Worm (Caenorhabditis elegans) whole organism, L1 larva: ENCODE results near the gene nra-4.

Experiments
- Y116A8C.19 ChIP-seq: sonication (generic microtip); optimal IDR thresholded peaks from 2 replicates; lab custom pipeline; 2016; ENCODE audit warnings: missing compliant biosample characterization, missing genetic modification characterization, borderline replicate concordance
- aly-2 ChIP-seq: fragments of 150-350 bp; optimal IDR thresholded peaks from 2 replicates; lab custom pipeline; 2014; ENCODE audit warnings: missing biosample characterization, missing genetic modification characterization
- blmp-1 ChIP-seq: fragments of 150-350 bp; optimal IDR thresholded peaks from 2 replicates; lab custom pipeline; 2014; ENCODE audit warnings: missing biosample characterization, missing genetic modification characterization
- ceh-63 ChIP-seq: fragments of 200-800 bp; sonication (Bioruptor generic); optimal IDR thresholded peaks from 2 replicates; lab custom pipeline; 2018; ENCODE audit warnings: mild to moderate bottlenecking, missing genetic modification characterization, missing compliant biosample characterization
- ceh-88 ChIP-seq: fragments of 200-800 bp; sonication (Bioruptor generic); IDR thresholded peaks from 2 replicates; pipeline ENCODE4 v1.3.6; 2022; ENCODE audit warnings: missing genetic modification characterization, missing compliant biosample characterization
- ceh-90 ChIP-seq: sonication (generic microtip); optimal IDR thresholded peaks from 2 replicates; lab custom pipeline; 2016; ENCODE audit warnings: missing genetic modification characterization, missing compliant biosample characterization
- ces-1 ChIP-seq: fragments of 150-350 bp; optimal IDR thresholded peaks from 2 replicates; lab custom pipeline; 2014; ENCODE audit warnings: missing biosample characterization, missing genetic modification reagents, missing genetic modification characterization
- efl-1 ChIP-seq, 4 experiments: fragments of 150-350 bp; optimal IDR thresholded peaks in 3 of 4; peaks in 1 of 4; 1 replicate in 1 of 4; 2 replicates in 3 of 4; lab custom pipeline; 2014; ENCODE audit warnings: missing biosample characterization in 2 of 4, missing genetic modification characterization in 2 of 4, missing genetic modification reagents in 2 of 4
- efl-3 ChIP-seq: fragments of 200-800 bp; sonication (Bioruptor generic); optimal IDR thresholded peaks from 2 replicates; lab custom pipeline; 2018; ENCODE audit warnings: mild to moderate bottlenecking, missing genetic modification characterization, missing compliant biosample characterization
- elt-3 ChIP-seq, 6 experiments: fragments of 150-350 bp in 1 of 6; sonication (generic microtip); optimal IDR thresholded peaks; 2 replicates each; lab custom pipeline; 2017 to 2018; ENCODE audit warnings: missing biosample characterization in 6 of 6, missing genetic modification characterization in 6 of 6, inconsistent platforms in 1 of 6
- hlh-17 ChIP-seq: fragments of 200-800 bp; sonication (Bioruptor generic); optimal IDR thresholded peaks from 2 replicates; lab custom pipeline; 2018; ENCODE audit warnings: missing genetic modification characterization, mild to moderate bottlenecking, missing compliant biosample characterization, moderate library complexity, borderline replicate concordance
- hlh-4 ChIP-seq: sonication (generic microtip); optimal IDR thresholded peaks from 2 replicates; lab custom pipeline; 2016; ENCODE audit warnings: mild to moderate bottlenecking, missing genetic modification characterization, missing compliant biosample characterization
- isw-1 ChIP-seq: fragments of 200-800 bp; sonication (Bioruptor generic); IDR thresholded peaks from 2 replicates; pipeline ENCODE4 v1.3.6; 2022; ENCODE audit warnings: missing genetic modification characterization, missing compliant biosample characterization
- jun-1 ChIP-seq: fragments of 150-350 bp; optimal IDR thresholded peaks from 2 replicates; lab custom pipeline; 2014; ENCODE audit warnings: missing biosample characterization, missing genetic modification reagents, missing genetic modification characterization
- lin-13 ChIP-seq: fragments of 150-350 bp; optimal IDR thresholded peaks from 2 replicates; lab custom pipeline; 2014; ENCODE audit warnings: missing biosample characterization, missing genetic modification reagents, missing genetic modification characterization
- lin-14 ChIP-seq: fragments of 200-800 bp; sonication (Bioruptor generic); optimal IDR thresholded peaks from 2 replicates; lab custom pipeline; 2018; ENCODE audit warnings: mild to moderate bottlenecking, missing genetic modification characterization, moderate library complexity, missing compliant biosample characterization
- lin-35 ChIP-seq, 2 experiments: fragments of 150-350 bp; optimal IDR thresholded peaks; 2 replicates each; lab custom pipeline; 2014; ENCODE audit warnings: missing biosample characterization in 2 of 2, missing genetic modification characterization in 2 of 2, missing genetic modification reagents in 2 of 2
- lin-39 ChIP-seq: fragments of 150-350 bp; optimal IDR thresholded peaks from 2 replicates; lab custom pipeline; 2014; ENCODE audit warnings: missing biosample characterization, missing genetic modification reagents, missing genetic modification characterization
- lir-3 ChIP-seq: sonication (generic microtip); optimal IDR thresholded peaks from 2 replicates; lab custom pipeline; 2016; ENCODE audit warnings: mild to moderate bottlenecking, missing genetic modification characterization, moderate library complexity, missing compliant biosample characterization; ENCODE audit not compliant: poor library complexity
- mdl-1 ChIP-seq, 2 experiments: fragments of 150-350 bp; optimal IDR thresholded peaks; 2 replicates each; lab custom pipeline; 2014 to 2017; ENCODE audit warnings: missing biosample characterization in 2 of 2, missing genetic modification characterization in 2 of 2, inconsistent platforms in 1 of 2
- nhr-11 ChIP-seq: fragments of 150-350 bp; optimal IDR thresholded peaks from 2 replicates; lab custom pipeline; 2014; ENCODE audit warnings: missing biosample characterization, missing genetic modification characterization
- nhr-12 ChIP-seq: sonication (generic microtip); optimal IDR thresholded peaks from 2 replicates; lab custom pipeline; 2017; ENCODE audit warnings: missing biosample characterization, missing genetic modification characterization
- nhr-19 ChIP-seq: fragments of 200-800 bp; sonication (Bioruptor generic); conservative IDR thresholded peaks from 2 replicates; pipeline ENCODE4 v1.3.6; 2022; ENCODE audit warnings: missing genetic modification characterization, missing compliant biosample characterization
- nhr-237 ChIP-seq: fragments of 150-350 bp; optimal IDR thresholded peaks from 2 replicates; lab custom pipeline; 2014; ENCODE audit warnings: missing biosample characterization, missing genetic modification characterization
- nhr-28 ChIP-seq: fragments of 150-350 bp; optimal IDR thresholded peaks from 2 replicates; lab custom pipeline; 2014; ENCODE audit warnings: missing biosample characterization, missing genetic modification characterization
- nhr-47 ChIP-seq: sonication (generic microtip); optimal IDR thresholded peaks from 2 replicates; lab custom pipeline; 2016; ENCODE audit warnings: mild to moderate bottlenecking, missing genetic modification characterization, moderate library complexity, missing compliant biosample characterization
- nhr-77 ChIP-seq: fragments of 150-350 bp; optimal IDR thresholded peaks from 2 replicates; lab custom pipeline; 2014; ENCODE audit warnings: missing biosample characterization, missing genetic modification characterization
- pag-3 ChIP-seq: sonication (generic microtip); optimal IDR thresholded peaks from 2 replicates; lab custom pipeline; 2017; ENCODE audit warnings: missing genetic modification characterization, mild to moderate bottlenecking, missing compliant biosample characterization, antibody characterized with exemption, borderline replicate concordance; ENCODE audit not compliant: insufficient read depth
- pax-3 ChIP-seq: fragments of 200-800 bp; sonication (Bioruptor generic); optimal IDR thresholded peaks from 2 replicates; lab custom pipeline; 2018; ENCODE audit warnings: mild to moderate bottlenecking, missing genetic modification characterization, moderate library complexity, missing compliant biosample characterization
- pqm-1 ChIP-seq: sonication (generic microtip); optimal IDR thresholded peaks from 3 replicates; lab custom pipeline; 2017; ENCODE audit warnings: missing biosample characterization, missing genetic modification characterization
- snpc-4 ChIP-seq: fragments of 150-350 bp; optimal IDR thresholded peaks from 2 replicates; lab custom pipeline; 2014; ENCODE audit warnings: missing biosample characterization, missing genetic modification characterization
- unc-130 ChIP-seq: fragments of 150-350 bp; optimal IDR thresholded peaks from 2 replicates; lab custom pipeline; 2017; ENCODE audit warnings: missing biosample characterization, missing genetic modification characterization, inconsistent platforms
- unc-62 ChIP-seq: fragments of 150-350 bp; optimal IDR thresholded peaks from 2 replicates; lab custom pipeline; 2014; ENCODE audit warnings: missing biosample characterization, missing genetic modification reagents, missing genetic modification characterization
- unc-98 ChIP-seq: fragments of 200-800 bp; sonication (Bioruptor generic); IDR thresholded peaks from 2 replicates; pipeline ENCODE4 v1.3.6; 2022; ENCODE audit warnings: missing genetic modification characterization, missing compliant biosample characterization
- vab-15 ChIP-seq: sonication (generic microtip); optimal IDR thresholded peaks from 2 replicates; lab custom pipeline; 2017; ENCODE audit warnings: missing genotype, mild to moderate bottlenecking, missing genetic modification characterization, missing compliant biosample characterization
- xbp-1 ChIP-seq: sonication (generic microtip); optimal IDR thresholded peaks from 2 replicates; lab custom pipeline; 2016; ENCODE audit warnings: missing genetic modification characterization, missing compliant biosample characterization

Gene nra-4

ce11 chrV:1048482-1048881, at the start of gene nra-4:
TSS of gene nra-4 (minus strand) at chrV:1048582.
- TF ChIP-seq xbp-1 (no peak), pax-3 (tag; lab: Kevin White, UChicago) (no peak), pqm-1 (tag; lab: Kevin White, UChicago) (no peak), vab-15 (tag; lab: Kevin White, UChicago) (no peak)

ce11 chrV:1092359-1092758, 44.0 kb upstream of the nra-4 start, which contains the start of gene Y50D4B.4:
TSS of gene Y50D4B.4 (plus strand) at chrV:1092659.
- TF ChIP-seq nhr-47 (tag; lab: Kevin White, UChicago): no peak
- TF ChIP-seq mdl-1 (tag; optimal IDR thresholded peaks at IDR 0.05; lab: Kevin White, UChicago): no peak
- TF ChIP-seq pag-3 (tag; lab: Kevin White, UChicago): no peak
- no peak for TF ChIP-seq ceh-90
- TF ChIP-seq blmp-1: no peak

ce11 chrV:1087983-1088382, 39.6 kb upstream of the nra-4 start, which contains the start of gene clec-203:
TSS of gene clec-203 (plus strand) at chrV:1088283.
- TF ChIP-seq nhr-12 (tag; lab: Kevin White, UChicago) (no peak), snpc-4 (tag; lab: Kevin White, UChicago) (no peak), isw-1 (GFP tag; lab: Robert Waterston, UW) (no peak), nhr-77 (no peak), hlh-17 (GFP tag; lab: Kevin White, UChicago) (no peak), unc-62 (GFP tag; lab: Kevin White, UChicago) (no peak), aly-2 (tag; lab: Kevin White, UChicago) (no peak), mdl-1 (tag; optimal IDR thresholded peaks at IDR 0.05; lab: Kevin White, UChicago) (no peak), Y116A8C.19 (tag; lab: Kevin White, UChicago) (no peak), lin-13 (GFP tag; lab: Kevin White, UChicago) (no peak)

ce11 chrV:1084016-1084415, 35.6 kb upstream of the nra-4 start, which contains the start of gene Y50D4B.6:
TSS of gene Y50D4B.6 (plus strand) at chrV:1084316.
- TF ChIP-seq lin-35 (GFP tag; optimal IDR thresholded peaks at IDR 0.05; lab: Kevin White, UChicago) (no peak), unc-62 (GFP tag; lab: Kevin White, UChicago) (no peak), pax-3 (tag; lab: Kevin White, UChicago) (no peak), nhr-28 (tag; lab: Kevin White, UChicago) (no peak), jun-1 (tag; lab: Kevin White, UChicago) (no peak), isw-1 (GFP tag; lab: Robert Waterston, UW) (no peak), hlh-4 (no peak), lir-3 (tag; lab: Kevin White, UChicago) (no peak), ceh-88 (GFP tag; lab: Robert Waterston, UW) (no peak), nhr-47 (tag; lab: Kevin White, UChicago) (no peak), efl-3 (GFP tag; lab: Kevin White, UChicago) (no peak), unc-98 (GFP tag; lab: Robert Waterston, UW) (no peak), elt-3 (tag; optimal IDR thresholded peaks at IDR 0.05; lab: Kevin White, UChicago) (no peak), nhr-237 (no peak), lin-14 (no peak), nhr-11 (tag; lab: Kevin White, UChicago) (no peak), lin-39 (tag; lab: Kevin White, UChicago) (no peak), efl-1 (optimal IDR thresholded peaks at IDR 0.05; lab: Kevin White, UChicago) (no peak), efl-1 (GFP tag; optimal IDR thresholded peaks at IDR 0.05 in 1 of 2; lab: Kevin White, UChicago) (no peak), ces-1 (GFP tag; lab: Kevin White, UChicago) (no peak)

- no peak for TF ChIP-seq pqm-1 (tag; lab: Kevin White, UChicago)
- TF ChIP-seq pax-3 (tag; lab: Kevin White, UChicago): no peak
- no peak for TF ChIP-seq unc-98 (GFP tag; lab: Robert Waterston, UW)
- no peak for TF ChIP-seq nhr-19 (GFP tag; lab: Robert Waterston, UW)
- TF ChIP-seq hlh-4: no peak
- TF ChIP-seq unc-130 (tag; lab: Kevin White, UChicago): no peak
- no peak for TF ChIP-seq Y116A8C.19 (tag; lab: Kevin White, UChicago)
- TF ChIP-seq ceh-88 (GFP tag; lab: Robert Waterston, UW): no peak
- no peak for TF ChIP-seq unc-62 (GFP tag; lab: Kevin White, UChicago)
- TF ChIP-seq ceh-63 (GFP tag; lab: Kevin White, UChicago): no peak
Observed at ce11 chrV:1074946-1075345, 26.6 kb upstream of the nra-4 start, which contains the start of gene K10C9.1. TSS of gene K10C9.1 (plus strand) at chrV:1075246.
